Worm (Caenorhabditis elegans): ENCODE data around the gene perm-4.

The perm-4 gene

ce11 chrIV:1075484-1075883 lies 49.4 kb downstream of the perm-4 start:
- TF ChIP-seq W03F9.2 (tag; optimal IDR thresholded peaks at IDR 0.05) = no peak
- TF ChIP-seq him-1 (tag; optimal IDR thresholded peaks at IDR 0.05) = no peak
- TF ChIP-seq dao-5 (tag; optimal IDR thresholded peaks at IDR 0.05) = no peak

ce11 chrIV:1074069-1074468 lies 50.8 kb downstream of the perm-4 start:
- TF ChIP-seq dao-5 (tag; optimal IDR thresholded peaks at IDR 0.05) = no peak
- no peak for TF ChIP-seq W03F9.2 (tag; optimal IDR thresholded peaks at IDR 0.05)

Data from whole organism, L4/young adult.